Worm (Caenorhabditis elegans) whole organism, young adult: ENCODE measurements around the gene cyp-14A3.

Source experiments
- B0019.2 ChIP-seq: fragments of 200-800 bp; sonication (Bioruptor generic); conservative IDR thresholded peaks from 2 replicates; pipeline ENCODE4 v1.3.6; 2022; ENCODE audit warnings: missing genetic modification reagents, missing genetic modification characterization, missing compliant biosample characterization
- F52B5.7 ChIP-seq: sonication (generic microtip); optimal IDR thresholded peaks from 2 replicates; lab custom pipeline; 2016; ENCODE audit warnings: mild to moderate bottlenecking, missing genetic modification characterization, missing compliant biosample characterization
- K12H6.12 ChIP-seq: fragments of 200-800 bp; sonication (Bioruptor generic); optimal IDR thresholded peaks from 2 replicates; lab custom pipeline; 2018; ENCODE audit warnings: mild to moderate bottlenecking, missing genetic modification characterization, missing compliant biosample characterization
- attf-6 ChIP-seq: fragments of 200-800 bp; sonication (Bioruptor generic); IDR thresholded peaks from 2 replicates; pipeline ENCODE4 v1.3.6; 2022; ENCODE audit warnings: missing genetic modification reagents, missing genetic modification characterization, missing compliant biosample characterization
- efl-1 ChIP-seq: fragments of 150-350 bp; optimal IDR thresholded peaks from 2 replicates; lab custom pipeline; 2014; ENCODE audit warnings: missing biosample characterization, missing genetic modification reagents, missing genetic modification characterization
- tbp1 ChIP-seq: fragments of 200-800 bp; sonication (Bioruptor generic); optimal IDR thresholded peaks from 2 replicates; lab custom pipeline; 2018; ENCODE audit warnings: mild to moderate bottlenecking, missing genetic modification characterization, missing compliant biosample characterization
- ztf-25 ChIP-seq: fragments of 200-800 bp; sonication (Bioruptor generic); IDR thresholded peaks from 2 replicates; pipeline ENCODE4 v1.3.6; 2022; ENCODE audit warnings: missing genetic modification reagents, missing genetic modification characterization, missing compliant biosample characterization

ce11 chrX:13322886-13323285 is 48.9 kb upstream of the cyp-14A3 start, which contains the start of gene F46G10.2:
- no peak for TF ChIP-seq ztf-25 (GFP tag; lab: Robert Waterston, UW)
- no peak for TF ChIP-seq efl-1 (GFP tag; lab: Kevin White, UChicago)
- TF ChIP-seq attf-6 (GFP tag; lab: Robert Waterston, UW) = no peak
- TF ChIP-seq B0019.2 (GFP tag; lab: Robert Waterston, UW) = no peak
- no peak for TF ChIP-seq F52B5.7 (tag; lab: Kevin White, UChicago)
- no peak for TF ChIP-seq tbp1
- no peak for TF ChIP-seq K12H6.12 (tag; lab: Kevin White, UChicago)
